Fruit fly (Drosophila melanogaster) whole organism, prepupa: Measurements from ENCODE around the gene CG9427.
A peak's percentile ranks its signal among the peaks of the same experiment; 100 is the strongest.

ENCODE experiments used
- CG11902 ChIP-seq: fragments of 200-800 bp; sonication (Bioruptor generic); optimal IDR thresholded peaks from 3 replicates; lab custom pipeline; 2016; ENCODE audit warnings: missing biosample characterization, missing genetic modification characterization
- CG1621 ChIP-seq: fragments of 200-800 bp; sonication (Bioruptor generic); optimal IDR thresholded peaks from 3 replicates; lab custom pipeline; 2018; ENCODE audit warnings: missing biosample characterization, mild to moderate bottlenecking, missing genetic modification characterization
- CG16779 ChIP-seq: fragments of 200-800 bp; sonication (Bioruptor generic); optimal IDR thresholded peaks from 3 replicates; lab custom pipeline; 2017; ENCODE audit warnings: missing biosample characterization, mild to moderate bottlenecking, missing genetic modification characterization
- CG3032 ChIP-seq: fragments of 200-800 bp; optimal IDR thresholded peaks from 2 replicates; lab custom pipeline; 2019; ENCODE audit warnings: missing biosample characterization, mild to moderate bottlenecking, missing genetic modification characterization, moderate library complexity
- CG31627 ChIP-seq: fragments of 200-800 bp; sonication (Bioruptor generic); optimal IDR thresholded peaks from 3 replicates; lab custom pipeline; 2016; ENCODE audit warnings: missing biosample characterization, missing genetic modification characterization
- CG32006 ChIP-seq: fragments of 200-800 bp; sonication (Bioruptor generic); optimal IDR thresholded peaks from 3 replicates; lab custom pipeline; 2017; ENCODE audit warnings: missing biosample characterization, mild to moderate bottlenecking, missing genetic modification characterization
- CG4318 ChIP-seq: fragments of 200-800 bp; sonication (Bioruptor generic); optimal IDR thresholded peaks from 3 replicates; lab custom pipeline; 2017; ENCODE audit warnings: missing biosample characterization, mild to moderate bottlenecking, missing genetic modification characterization
- CG6163 ChIP-seq: fragments of 200-800 bp; sonication (Bioruptor generic); IDR thresholded peaks from 3 replicates; pipeline ENCODE4 v1.3.6; 2022; ENCODE audit warnings: missing biosample characterization, missing genetic modification characterization
- CG6792 ChIP-seq: fragments of 200-800 bp; sonication (Bioruptor generic); optimal IDR thresholded peaks from 3 replicates; lab custom pipeline; 2016; ENCODE audit warnings: missing biosample characterization, missing genetic modification characterization
- CG6808 ChIP-seq: fragments of 200-800 bp; sonication (Bioruptor generic); optimal IDR thresholded peaks from 3 replicates; lab custom pipeline; 2017; ENCODE audit warnings: missing biosample characterization, missing genetic modification characterization, mild to moderate bottlenecking, moderate library complexity, missing genetic modification reagents
- CG6854 ChIP-seq: fragments of 200-800 bp; sonication (Bioruptor generic); optimal IDR thresholded peaks from 2 replicates; lab custom pipeline; 2017; ENCODE audit warnings: missing biosample characterization, mild to moderate bottlenecking, missing genetic modification characterization
- CG7368 ChIP-seq: fragments of 200-800 bp; sonication (Bioruptor generic); optimal IDR thresholded peaks from 3 replicates; lab custom pipeline; 2016; ENCODE audit warnings: missing biosample characterization, missing genetic modification characterization
- CG8119 ChIP-seq: fragments of 200-800 bp; sonication (Bioruptor generic); IDR thresholded peaks from 3 replicates; pipeline ENCODE4 v1.3.6; 2022; ENCODE audit warnings: missing biosample characterization, missing genetic modification characterization
- CG8319 ChIP-seq: fragments of 200-800 bp; sonication (Bioruptor generic); optimal IDR thresholded peaks from 3 replicates; lab custom pipeline; 2016; ENCODE audit warnings: missing biosample characterization, missing genetic modification characterization
- Eip75B ChIP-seq: fragments of 200-800 bp; sonication (Bioruptor generic); optimal IDR thresholded peaks from 3 replicates; lab custom pipeline; 2016; ENCODE audit warnings: missing biosample characterization, missing genetic modification characterization
- Eip78C ChIP-seq: fragments of 200-800 bp; sonication (Bioruptor generic); peaks from one replicate; lab custom pipeline; 2016; ENCODE audit warnings: missing biosample characterization, missing genetic modification characterization
- Eip93F ChIP-seq: fragments of 200-800 bp; sonication (Bioruptor generic); optimal IDR thresholded peaks from 2 replicates; lab custom pipeline; 2016; ENCODE audit warnings: missing biosample characterization, mild to moderate bottlenecking, missing genetic modification characterization
- Ets21C ChIP-seq: fragments of 200-800 bp; sonication (Bioruptor generic); optimal IDR thresholded peaks from 3 replicates; lab custom pipeline; 2016; ENCODE audit warnings: missing biosample characterization, missing genetic modification characterization
- Ets96B ChIP-seq: fragments of 200-800 bp; optimal IDR thresholded peaks from 2 replicates; lab custom pipeline; 2019; ENCODE audit warnings: missing biosample characterization, mild to moderate bottlenecking, missing genetic modification characterization, moderate library complexity
- Gug ChIP-seq: fragments of 200-800 bp; sonication (Bioruptor generic); IDR thresholded peaks from 2 replicates; pipeline ENCODE4 v1.3.6; 2022; ENCODE audit warnings: missing biosample characterization, missing genetic modification characterization
- Hr39 ChIP-seq: fragments of 200-800 bp; sonication (Bioruptor generic); optimal IDR thresholded peaks from 2 replicates; lab custom pipeline; 2016; ENCODE audit warnings: missing biosample characterization, missing genetic modification characterization
- OdsH ChIP-seq: fragments of 200-800 bp; sonication (Bioruptor generic); optimal IDR thresholded peaks from 3 replicates; lab custom pipeline; 2016; ENCODE audit warnings: missing biosample characterization, missing genetic modification characterization
- Smox ChIP-seq: fragments of 200-800 bp; sonication (Bioruptor generic); optimal IDR thresholded peaks from 3 replicates; lab custom pipeline; 2016; ENCODE audit warnings: missing biosample characterization, missing genetic modification characterization
- Sox14 ChIP-seq: fragments of 200-800 bp; sonication (Bioruptor generic); optimal IDR thresholded peaks from 3 replicates; lab custom pipeline; 2016; ENCODE audit warnings: missing biosample characterization, missing genetic modification characterization
- achi ChIP-seq: fragments of 200-800 bp; sonication (Bioruptor generic); optimal IDR thresholded peaks from 3 replicates; lab custom pipeline; 2016; ENCODE audit warnings: missing biosample characterization, missing genetic modification characterization
- acj6 ChIP-seq: fragments of 200-800 bp; sonication (Bioruptor generic); optimal IDR thresholded peaks from 3 replicates; lab custom pipeline; 2016; ENCODE audit warnings: missing biosample characterization, missing genetic modification characterization
- cyc ChIP-seq: fragments of 200-800 bp; sonication (Bioruptor generic); optimal IDR thresholded peaks from 3 replicates; lab custom pipeline; 2016; ENCODE audit warnings: missing biosample characterization, missing genetic modification characterization
- dac ChIP-seq: fragments of 200-800 bp; sonication (Bioruptor generic); optimal IDR thresholded peaks from 2 replicates; lab custom pipeline; 2017; ENCODE audit warnings: missing biosample characterization, mild to moderate bottlenecking, missing genetic modification characterization
- dsx ChIP-seq: fragments of 200-800 bp; optimal IDR thresholded peaks from 3 replicates; lab custom pipeline; 2019; ENCODE audit warnings: missing biosample characterization, mild to moderate bottlenecking, missing genetic modification characterization, moderate library complexity; ENCODE audit not compliant: poor library complexity, severe bottlenecking
- eg ChIP-seq: fragments of 200-800 bp; sonication (Bioruptor generic); IDR thresholded peaks from 3 replicates; pipeline ENCODE4 v1.3.6; 2022; ENCODE audit warnings: missing biosample characterization, missing genetic modification characterization
- esn ChIP-seq: fragments of 200-800 bp; sonication (Bioruptor generic); optimal IDR thresholded peaks from 2 replicates; lab custom pipeline; 2016; ENCODE audit warnings: missing biosample characterization, mild to moderate bottlenecking, missing genetic modification characterization, moderate library complexity
- fd59A ChIP-seq: fragments of 200-800 bp; sonication (Bioruptor generic); optimal IDR thresholded peaks from 2 replicates; lab custom pipeline; 2017; ENCODE audit warnings: missing biosample characterization, mild to moderate bottlenecking, missing genetic modification characterization, missing genetic modification reagents
- fkh ChIP-seq: fragments of 200-800 bp; sonication (Bioruptor generic); optimal IDR thresholded peaks from 3 replicates; lab custom pipeline; 2017; ENCODE audit warnings: missing biosample characterization, mild to moderate bottlenecking, missing genetic modification characterization, moderate library complexity
- pdm3 ChIP-seq: fragments of 200-800 bp; sonication (Bioruptor generic); optimal IDR thresholded peaks from 3 replicates; lab custom pipeline; 2016; ENCODE audit warnings: missing biosample characterization, missing genetic modification characterization
- ss ChIP-seq, 2 experiments: fragments of 200-800 bp; sonication (Bioruptor generic); optimal IDR thresholded peaks; 2 replicates in 1 of 2; 3 replicates in 1 of 2; lab custom pipeline; 2017 to 2018; ENCODE audit warnings: mild to moderate bottlenecking in 2 of 2, missing biosample characterization in 2 of 2, missing genetic modification characterization in 2 of 2, moderate library complexity in 1 of 2
- svp ChIP-seq: fragments of 200-800 bp; sonication (Bioruptor generic); peaks from one replicate; lab custom pipeline; 2016; ENCODE audit warnings: missing biosample characterization, missing genetic modification characterization
- topi ChIP-seq: fragments of 200-800 bp; sonication (Bioruptor generic); optimal IDR thresholded peaks from 3 replicates; lab custom pipeline; 2016; ENCODE audit warnings: missing biosample characterization, missing genetic modification characterization
- vri ChIP-seq: fragments of 200-800 bp; sonication (Bioruptor generic); optimal IDR thresholded peaks from 3 replicates; lab custom pipeline; 2016; ENCODE audit warnings: missing biosample characterization, mild to moderate bottlenecking, missing genetic modification characterization

Gene CG9427

dm6 chr3R:9637882-9638281 lies 11.2 kb upstream of the CG9427 start, which contains the start of gene Dh44:
TSS of gene Dh44 (plus strand) at chr3R:9638182.
- no peak for TF ChIP-seq achi
- no peak for TF ChIP-seq Gug
- TF ChIP-seq acj6 (GFP tag; lab: Kevin White, UChicago): no peak
- no peak for TF ChIP-seq CG1621 (tag; lab: Kevin White, UChicago)
- TF ChIP-seq CG6792 (GFP tag; lab: Kevin White, UChicago): no peak
- TF ChIP-seq CG8319: no peak

dm6 chr3R:9637361-9637760 lies 10.6 kb upstream of the CG9427 start, which contains the start of gene Scm:
TSS of gene Scm (minus strand) at chr3R:9637611.
- TF ChIP-seq acj6 (GFP tag; lab: Kevin White, UChicago) (no peak), fkh (peak; percentile 79), vri (GFP tag; lab: Kevin White, UChicago) (peak; percentile 70), achi (peak; percentile 65), esn (peak; percentile 15)

- TF ChIP-seq CG32006 (GFP tag; lab: Kevin White, UChicago) (no peak), svp (GFP tag; lab: Kevin White, UChicago) (peak; percentile 98)
Observed at dm6 chr3R:9632110-9632921, 5.6 kb upstream of the CG9427 start.

dm6 chr3R:9631564-9631963 lies 4.8 kb upstream of the CG9427 start, which contains the start of gene SpdS:
TSS of gene SpdS (plus strand) at chr3R:9631641.
- TF ChIP-seq dac (GFP tag; lab: Kevin White, UChicago) (no peak), svp (GFP tag; lab: Kevin White, UChicago) (no peak), cyc (no peak), Ets96B (tag; lab: Kevin White, UChicago) (no peak), Hr39 (GFP tag; lab: Kevin White, UChicago) (no peak), fkh (peak; percentile 80), Eip93F (no peak)

- TF ChIP-seq CG16779 (tag; lab: Kevin White, UChicago) (no peak), Smox (GFP tag; lab: Kevin White, UChicago) (no peak), eg (GFP tag; lab: Robert Waterston, UW) (no peak), CG6808 (GFP tag; lab: Kevin White, UChicago) (no peak), topi (GFP tag; lab: Kevin White, UChicago) (peak; percentile 33), CG3032 (peak; percentile 4), svp (GFP tag; lab: Kevin White, UChicago) (peak; percentile 89), ss (GFP tag; optimal IDR thresholded peaks at IDR 0.05; lab: Kevin White, UChicago) (no peak), fkh (peak; percentile 84), OdsH (GFP tag; lab: Kevin White, UChicago) (no peak), achi (no peak), Sox14 (GFP tag; lab: Kevin White, UChicago) (no peak), Eip75B (GFP tag; lab: Kevin White, UChicago) (peak; percentile 57), fd59A (GFP tag; lab: Kevin White, UChicago) (no peak), CG32006 (GFP tag; lab: Kevin White, UChicago) (no peak), CG6854 (peak; percentile 85), vri (GFP tag; lab: Kevin White, UChicago) (peak; percentile 60), dac (GFP tag; lab: Kevin White, UChicago) (no peak), esn (peak; percentile 47), Gug (no peak), Eip78C (GFP tag; lab: Kevin White, UChicago) (peak; percentile 87), CG6163 (GFP tag; lab: Robert Waterston, UW) (no peak), CG4318 (GFP tag; lab: Kevin White, UChicago) (no peak), CG7368 (GFP tag; lab: Kevin White, UChicago) (peak; percentile 2), CG11902 (GFP tag; lab: Kevin White, UChicago) (no peak), Ets21C (GFP tag; lab: Kevin White, UChicago) (no peak), CG1621 (tag; lab: Kevin White, UChicago) (no peak), CG8119 (GFP tag; lab: Robert Waterston, UW) (no peak), pdm3 (GFP tag; lab: Kevin White, UChicago) (no peak), Hr39 (GFP tag; lab: Kevin White, UChicago) (no peak), Eip93F (peak; percentile 50), CG31627 (GFP tag; lab: Kevin White, UChicago) (no peak), dsx (GFP tag; lab: Kevin White, UChicago) (no peak)
Observed at dm6 chr3R:9630633-9631095, 3.9 kb upstream of the CG9427 start, which contains the start of gene Calr. TSS of gene Calr (minus strand) at chr3R:9630851.
